Fruit fly (Drosophila melanogaster): ENCODE measurements around the gene CG15731.

The CG15731 gene

dm6 chrX:12469778-12470177 is 12.2 kb upstream of the CG15731 start (continued):
- TF ChIP-seq Eip74EF (GFP tag; optimal IDR thresholded peaks at IDR 0.05) (no peak), sd (tag; optimal IDR thresholded peaks at IDR 0.05) (no peak), pros (GFP tag; optimal IDR thresholded peaks at IDR 0.05) (no peak), Dip3 (GFP tag; optimal IDR thresholded peaks at IDR 0.05) (peak; percentile 48), chm (GFP tag; IDR thresholded peaks at IDR 0.05) (no peak), ranshi (GFP tag; IDR thresholded peaks at IDR 0.05) (no peak), fd96Cb (tag; optimal IDR thresholded peaks at IDR 0.05) (peak; percentile 33), CG11456 (GFP tag; IDR thresholded peaks at IDR 0.05) (no peak), CG18764 (GFP tag; optimal IDR thresholded peaks at IDR 0.05) (peak; percentile 15), Scr (GFP tag; IDR thresholded peaks at IDR 0.05; ENCODE audit: partially characterized antibody) (no peak), CG14965 (GFP tag; optimal IDR thresholded peaks at IDR 0.05; ENCODE audit: borderline replicate concordance) (no peak), NC2β (GFP tag; optimal IDR thresholded peaks at IDR 0.05) (no peak), CG8089 (GFP tag; optimal IDR thresholded peaks at IDR 0.05) (no peak), Asciz (GFP tag; optimal IDR thresholded peaks at IDR 0.05) (peak; percentile 24), CG8478 (optimal IDR thresholded peaks at IDR 0.05) (no peak), wor (GFP tag; IDR thresholded peaks at IDR 0.05) (0 out of 2 replicates have a peak, but pooled peaks have one; percentile 22), slp2 (GFP tag; optimal IDR thresholded peaks at IDR 0.05) (peak; percentile 23), CG13894 (tag; optimal IDR thresholded peaks at IDR 0.05) (peak; percentile 44), CrebB (tag; optimal IDR thresholded peaks at IDR 0.05) (peak; percentile 13), bcd (GFP tag; optimal IDR thresholded peaks at IDR 0.05) (peak; percentile 55), CG6813 (GFP tag; optimal IDR thresholded peaks at IDR 0.05) (no peak), CoRest (tag; optimal IDR thresholded peaks at IDR 0.05) (peak; percentile 69), CG12155 (GFP tag; optimal IDR thresholded peaks at IDR 0.05) (peak; percentile 67), Dip2 (GFP tag; IDR thresholded peaks at IDR 0.05) (no peak), gcm (GFP tag; optimal IDR thresholded peaks at IDR 0.05) (no peak), CG7556 (GFP tag; optimal IDR thresholded peaks at IDR 0.05) (peak; percentile 80), hb (GFP tag; IDR thresholded peaks at IDR 0.05; ENCODE audit: partially characterized antibody) (no peak), cg (GFP tag; optimal IDR thresholded peaks at IDR 0.05) (no peak), ase (GFP tag; IDR thresholded peaks at IDR 0.05) (no peak), CG14710 (tag; optimal IDR thresholded peaks at IDR 0.05) (peak; percentile 16), Poxn (GFP tag; IDR thresholded peaks at IDR 0.05) (no peak), GATAe (GFP tag; conservative IDR thresholded peaks at IDR 0.05) (0 out of 2 replicates have a peak, but pooled peaks have one; percentile 16), D19A (tag; optimal IDR thresholded peaks at IDR 0.05) (peak; percentile 10), lbe (GFP tag; optimal IDR thresholded peaks at IDR 0.05) (no peak), Doc2 (GFP tag; IDR thresholded peaks at IDR 0.05) (no peak), HLH4C (GFP tag; IDR thresholded peaks at IDR 0.05; ENCODE audit: partially characterized antibody) (no peak), HLHmδ (GFP tag; optimal IDR thresholded peaks at IDR 0.05) (no peak), Gug (GFP tag; IDR thresholded peaks at IDR 0.05) (peak; percentile 24; the same call in 1 of the 4 replicates), kni (GFP tag; optimal IDR thresholded peaks at IDR 0.05) (no peak), Ptx1 (GFP tag; IDR thresholded peaks at IDR 0.05) (peak; percentile 53), CG8359 (GFP tag; optimal IDR thresholded peaks at IDR 0.05; ENCODE audit: borderline replicate concordance) (no peak), usp (GFP tag; optimal IDR thresholded peaks at IDR 0.05) (no peak), CG12071 (GFP tag; optimal IDR thresholded peaks at IDR 0.05) (no peak), Lim3 (GFP tag; IDR thresholded peaks at IDR 0.05) (no peak), Hand (GFP tag; optimal IDR thresholded peaks at IDR 0.05) (no peak), ro (GFP tag; IDR thresholded peaks at IDR 0.05) (0 out of 2 replicates have a peak, but pooled peaks have one; percentile 28), CG30431 (GFP tag; optimal IDR thresholded peaks at IDR 0.05) (no peak), Drgx (GFP tag; IDR thresholded peaks at IDR 0.05) (peak; percentile 54), Usf (GFP tag; optimal IDR thresholded peaks at IDR 0.05) (peak; percentile 15), Hmx (GFP tag; optimal IDR thresholded peaks at IDR 0.05) (no peak), Hey (tag; optimal IDR thresholded peaks at IDR 0.05) (no peak)
